Fruit fly (Drosophila melanogaster): ENCODE data around the gene Cad96Ca.

The Cad96Ca gene

DNA sequence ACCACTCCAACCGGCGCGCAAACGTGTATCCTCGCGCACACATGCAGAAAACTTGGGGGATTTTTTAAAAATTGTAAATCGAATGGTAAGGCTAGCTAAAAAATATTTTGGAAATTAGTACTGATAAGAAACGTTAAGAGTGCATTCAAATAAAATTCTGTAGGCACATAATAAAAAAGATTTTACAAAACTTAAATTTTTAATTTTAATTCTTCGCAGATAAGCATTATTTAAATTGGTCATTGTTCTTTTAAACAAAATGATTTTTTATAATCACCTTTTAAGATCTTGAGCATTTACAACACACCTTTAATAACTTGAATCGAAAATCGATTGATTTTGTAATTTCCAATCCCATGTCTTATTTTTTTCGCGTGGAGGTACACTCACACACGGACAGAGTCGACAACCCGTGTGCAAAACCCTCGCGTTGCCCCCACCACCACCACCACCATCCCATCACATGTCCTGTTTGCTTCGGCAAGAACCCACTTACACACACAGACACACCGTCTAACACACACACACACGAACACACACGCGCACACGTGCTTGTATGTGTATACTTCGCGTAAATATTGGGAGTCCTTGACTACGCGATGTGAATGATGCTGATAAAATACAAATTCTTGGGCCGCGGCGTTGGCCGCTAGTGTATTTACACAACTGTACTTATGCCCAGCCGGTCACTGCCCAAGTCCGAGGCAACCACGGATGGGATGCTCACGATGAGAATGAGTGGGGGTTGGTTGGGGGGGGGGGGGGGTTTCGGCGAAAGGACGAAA lies 40.5 kb downstream of the Cad96Ca start (continued):
- TF ChIP-seq CG34224 (GFP tag; IDR thresholded peaks at IDR 0.05; ENCODE audit: partially characterized antibody) (no peak), HmgZ (tag; optimal IDR thresholded peaks at IDR 0.05) (no peak), Med (GFP tag) (peak; percentile 31), CG2199 (GFP tag; IDR thresholded peaks at IDR 0.05) (0 out of 3 replicates have a peak, but pooled peaks have one; percentile 34), NK7.1 (GFP tag; optimal IDR thresholded peaks at IDR 0.05) (no peak), Adf1 (GFP tag; IDR thresholded peaks at IDR 0.05) (no peak), CG1603 (tag; optimal IDR thresholded peaks at IDR 0.05) (no peak), BtbVII (GFP tag; optimal IDR thresholded peaks at IDR 0.05) (no peak), CG8944 (GFP tag; optimal IDR thresholded peaks at IDR 0.05) (no peak), so (GFP tag; IDR thresholded peaks at IDR 0.05) (no peak), Lhr (GFP tag; optimal IDR thresholded peaks at IDR 0.05) (no peak), gcm2 (GFP tag; optimal IDR thresholded peaks at IDR 0.05) (no peak), kah (GFP tag; optimal IDR thresholded peaks at IDR 0.05) (no peak), CG12744 (GFP tag; optimal IDR thresholded peaks at IDR 0.05) (no peak), wek (GFP tag; optimal IDR thresholded peaks at IDR 0.05) (no peak), CG8924 (tag; optimal IDR thresholded peaks at IDR 0.05) (no peak), ab (GFP tag; optimal IDR thresholded peaks at IDR 0.05) (no peak), CG9437 (GFP tag; optimal IDR thresholded peaks at IDR 0.05) (no peak), CG11247 (GFP tag; IDR thresholded peaks at IDR 0.05) (no peak), ems (GFP tag; optimal IDR thresholded peaks at IDR 0.05) (no peak), wor (GFP tag; IDR thresholded peaks at IDR 0.05) (no peak), stwl (tag; optimal IDR thresholded peaks at IDR 0.05) (no peak), inv (GFP tag; IDR thresholded peaks at IDR 0.05; ENCODE audit: partially characterized antibody) (no peak), ranshi (GFP tag; IDR thresholded peaks at IDR 0.05) (no peak), Mad (GFP tag; optimal IDR thresholded peaks at IDR 0.05) (no peak)

dm6 chr3R:25166788-25167187 lies 41.3 kb downstream of the Cad96Ca start:
- peak; percentile 52 for TF ChIP-seq Ets65A (GFP tag)
- no peak for TF ChIP-seq CG13287 (GFP tag; IDR thresholded peaks at IDR 0.05; ENCODE audit: partially characterized antibody)
- no peak for TF ChIP-seq tna (GFP tag; IDR thresholded peaks at IDR 0.05; ENCODE audit: partially characterized antibody)
- peak; percentile 34 for TF ChIP-seq Hey (tag; optimal IDR thresholded peaks at IDR 0.05)
- no peak for TF ChIP-seq CG8944 (GFP tag; optimal IDR thresholded peaks at IDR 0.05)
- TF ChIP-seq pzg (GFP tag; optimal IDR thresholded peaks at IDR 0.05), result no peak
- peak; percentile 55 for TF ChIP-seq pros (GFP tag; optimal IDR thresholded peaks at IDR 0.05)
- TF ChIP-seq crol (GFP tag; IDR thresholded peaks at IDR 0.05), result peak; percentile 51
- peak; percentile 77 for TF ChIP-seq abd-A (tag; optimal IDR thresholded peaks at IDR 0.05)

DNA sequence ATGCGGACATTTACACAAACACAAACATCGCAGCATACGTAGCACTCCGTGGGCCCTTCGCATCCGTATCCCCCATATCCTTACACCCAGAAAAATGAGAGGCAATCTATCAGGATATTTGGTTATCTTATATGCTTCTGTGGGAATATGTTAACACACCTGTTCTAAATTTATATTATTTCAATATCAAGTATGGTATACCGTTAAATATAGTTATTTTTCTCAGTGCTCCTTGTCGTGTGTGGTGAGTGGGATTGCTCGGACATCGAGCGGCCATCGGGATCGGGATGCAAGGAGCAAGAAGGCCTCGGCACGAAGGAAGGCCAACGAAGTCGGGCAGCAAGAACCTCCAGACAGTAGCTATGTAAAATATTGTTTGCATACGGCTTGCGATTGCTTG lies 46.6 kb downstream of the Cad96Ca start:
- TF ChIP-seq CG30431 (GFP tag; optimal IDR thresholded peaks at IDR 0.05) (no peak), MBD-R2 (GFP tag; IDR thresholded peaks at IDR 0.05) (no peak), gt (GFP tag; IDR thresholded peaks at IDR 0.05) (no peak), maf-S (GFP tag; optimal IDR thresholded peaks at IDR 0.05) (no peak), HmgZ (tag; optimal IDR thresholded peaks at IDR 0.05) (no peak), Poxn (GFP tag; IDR thresholded peaks at IDR 0.05) (no peak), tio (GFP tag; optimal IDR thresholded peaks at IDR 0.05) (no peak), CG8089 (GFP tag; optimal IDR thresholded peaks at IDR 0.05) (no peak), HLH4C (GFP tag; IDR thresholded peaks at IDR 0.05; ENCODE audit: partially characterized antibody) (no peak), CG32772 (GFP tag; IDR thresholded peaks at IDR 0.05) (no peak), CG1529 (GFP tag; optimal IDR thresholded peaks at IDR 0.05) (no peak), yki (optimal IDR thresholded peaks at IDR 0.05) (no peak), CG10654 (GFP tag; optimal IDR thresholded peaks at IDR 0.05) (no peak), dysf (GFP tag; IDR thresholded peaks at IDR 0.05) (no peak), Nf-YA (GFP tag; IDR thresholded peaks at IDR 0.05) (no peak), lola (GFP tag; optimal IDR thresholded peaks at IDR 0.05) (no peak), CG11456 (GFP tag; IDR thresholded peaks at IDR 0.05) (no peak), Eip74EF (GFP tag; optimal IDR thresholded peaks at IDR 0.05) (no peak)
